ENCODE assay signal across 2 worm cellular contexts in the genomic region with DNA sequence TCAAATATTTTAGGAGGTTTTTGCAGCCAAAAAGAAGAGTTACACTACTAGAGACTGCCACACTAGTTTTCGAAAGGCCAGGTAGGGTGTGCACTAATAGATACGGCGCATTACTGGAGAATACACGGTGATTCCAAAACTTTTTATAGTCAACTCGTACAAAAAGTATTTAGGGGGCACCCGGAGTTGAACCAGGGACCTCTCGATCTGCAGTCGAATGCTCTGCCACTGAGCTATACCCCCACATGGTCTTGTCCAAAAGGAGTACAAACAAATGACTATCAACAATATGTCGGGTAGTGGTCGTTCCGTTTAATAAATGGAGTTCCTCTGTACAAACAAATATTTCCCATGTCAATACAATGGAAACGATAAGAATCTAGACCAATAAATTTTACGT.
TF ChIP-seq lines count a peak whose summit lies in the region.

No protein-coding gene starts in this region.

TF ChIP-seq in whole organism, L4 larva, 104 proteins besides CTCF, POLR2A, EP300 and RAD21 (continued from another document):
- TF ChIP-seq pha-4 (GFP tag; IDR thresholded peaks at IDR 0.05; lab: Robert Waterston, UW) (peak; percentile 68; the same call in 1 of the 2 replicates), pha-4 (tag; optimal IDR thresholded peaks at IDR 0.05; lab: Kevin White, UChicago) (no peak), ZK546.5 (tag; optimal IDR thresholded peaks at IDR 0.05; lab: Kevin White, UChicago) (no peak), arid-1 (GFP tag; conservative IDR thresholded peaks at IDR 0.05; lab: Robert Waterston, UW) (peak; percentile 71; the same call in 1 of the 2 replicates), egl-43 (GFP tag; IDR thresholded peaks at IDR 0.05; lab: Robert Waterston, UW) (peak; percentile 78), F26F4.8 (GFP tag; conservative IDR thresholded peaks at IDR 0.05; lab: Robert Waterston, UW) (no peak), Y48G9A.11 (GFP tag; IDR thresholded peaks at IDR 0.05; lab: Robert Waterston, UW) (0 out of 2 replicates have a peak, but pooled peaks have one; percentile 11), lim-7 (GFP tag; IDR thresholded peaks at IDR 0.05; lab: Robert Waterston, UW) (peak; percentile 82), unc-130 (GFP tag; optimal IDR thresholded peaks at IDR 0.05; lab: Kevin White, UChicago) (no peak), mxl-3 (GFP tag; optimal IDR thresholded peaks at IDR 0.05; lab: Kevin White, UChicago) (no peak), tag-97 (GFP tag; IDR thresholded peaks at IDR 0.05; lab: Robert Waterston, UW) (no peak), ceh-20 (GFP tag; IDR thresholded peaks at IDR 0.05; lab: Robert Waterston, UW) (no peak), nhr-237 (tag; optimal IDR thresholded peaks at IDR 0.05; lab: Kevin White, UChicago) (no peak), ceh-44 (GFP tag; IDR thresholded peaks at IDR 0.05; lab: Robert Waterston, UW) (0 out of 2 replicates have a peak, but pooled peaks have one; percentile 10), dmd-8 (GFP tag; IDR thresholded peaks at IDR 0.05; lab: Robert Waterston, UW) (peak; percentile 72; the same call in 1 of the 2 replicates), nhr-102 (tag; optimal IDR thresholded peaks at IDR 0.05; lab: Kevin White, UChicago) (no peak), mep-1 (tag; optimal IDR thresholded peaks at IDR 0.05; lab: Kevin White, UChicago) (peak; percentile 23), egl-27 (tag; optimal IDR thresholded peaks at IDR 0.05; lab: Kevin White, UChicago) (no peak), dpl-1 (GFP tag; optimal IDR thresholded peaks at IDR 0.05; lab: Kevin White, UChicago) (no peak), nhr-25 (tag; optimal IDR thresholded peaks at IDR 0.05; lab: Kevin White, UChicago; ENCODE audit: borderline replicate concordance, insufficient read depth) (no peak), attf-4 (tag; optimal IDR thresholded peaks at IDR 0.05; lab: Kevin White, UChicago) (no peak), tra-1 (GFP tag; IDR thresholded peaks at IDR 0.05; lab: Robert Waterston, UW) (peak; percentile 66; the same call in 1 of the 2 replicates), F10B5.3 (tag; optimal IDR thresholded peaks at IDR 0.05; lab: Kevin White, UChicago) (no peak), Y75B8A.6 (GFP tag; IDR thresholded peaks at IDR 0.05; lab: Robert Waterston, UW) (no peak), hlh-30 (tag; optimal IDR thresholded peaks at IDR 0.05; lab: Kevin White, UChicago; ENCODE audit: insufficient read depth) (no peak), lin-1 (GFP tag; IDR thresholded peaks at IDR 0.05; lab: Robert Waterston, UW) (peak; percentile 35; the same call in 1 of the 2 replicates), vab-7 (GFP tag; IDR thresholded peaks at IDR 0.05; lab: Robert Waterston, UW) (peak; percentile 61; the same call in 1 of the 2 replicates), madf-5 (GFP tag; IDR thresholded peaks at IDR 0.05; lab: Robert Waterston, UW) (no peak), lin-29 (GFP tag; IDR thresholded peaks at IDR 0.05; lab: Robert Waterston, UW) (no peak), dmd-6 (GFP tag; IDR thresholded peaks at IDR 0.05; lab: Robert Waterston, UW) (peak; percentile 47), lin-15B (tag; optimal IDR thresholded peaks at IDR 0.05; lab: Kevin White, UChicago) (no peak), gei-8 (GFP tag; optimal IDR thresholded peaks at IDR 0.05; lab: Kevin White, UChicago) (peak; percentile 23), snpc-4 (tag; optimal IDR thresholded peaks at IDR 0.05; lab: Kevin White, UChicago) (no peak), madf-9 (GFP tag; conservative IDR thresholded peaks at IDR 0.05; lab: Robert Waterston, UW) (peak; percentile 37; the same call in 1 of the 2 replicates), nhr-111 (GFP tag; optimal IDR thresholded peaks at IDR 0.05; lab: Kevin White, UChicago) (no peak), nhr-77 (tag; optimal IDR thresholded peaks at IDR 0.05; lab: Kevin White, UChicago) (peak; percentile 27), hif-1 (tag; optimal IDR thresholded peaks at IDR 0.05; lab: Kevin White, UChicago) (no peak), hmg-1.1 (GFP tag; IDR thresholded peaks at IDR 0.05; lab: Robert Waterston, UW) (no peak), set-16 (GFP tag; IDR thresholded peaks at IDR 0.05; lab: Robert Waterston, UW) (no peak), sdz-12 (GFP tag; optimal IDR thresholded peaks at IDR 0.05; lab: Kevin White, UChicago) (no peak), unc-62 (GFP tag; optimal IDR thresholded peaks at IDR 0.05 in 1 of 2; lab: Kevin White, UChicago) (no peak), unc-62 (tag; optimal IDR thresholded peaks at IDR 0.05; lab: Kevin White, UChicago) (no peak), daf-19 (GFP tag; conservative IDR thresholded peaks at IDR 0.05; lab: Robert Waterston, UW) (0 out of 2 replicates have a peak, but pooled peaks have one; percentile 45), dve-1 (tag; optimal IDR thresholded peaks at IDR 0.05; lab: Kevin White, UChicago; ENCODE audit: insufficient read depth) (peak; percentile 57), zip-11 (GFP tag; IDR thresholded peaks at IDR 0.05; lab: Robert Waterston, UW) (no peak)

TF ChIP-seq in whole organism, young adult, 124 proteins besides CTCF, POLR2A, EP300 and RAD21 (continued from another document):
- TF ChIP-seq K12H6.12 (tag; optimal IDR thresholded peaks at IDR 0.05; lab: Kevin White, UChicago), result no peak
- no peak for TF ChIP-seq mes-4 (tag; optimal IDR thresholded peaks at IDR 0.05; lab: Kevin White, UChicago)
- TF ChIP-seq snpc-3.4 (tag; optimal IDR thresholded peaks at IDR 0.05; lab: Kevin White, UChicago), result peak; percentile 29
- no peak for TF ChIP-seq egl-18 (GFP tag; IDR thresholded peaks at IDR 0.05; lab: Robert Waterston, UW)
- TF ChIP-seq Y56A3A.18 (GFP tag; IDR thresholded peaks at IDR 0.05; lab: Robert Waterston, UW), result 0 out of 2 replicates have a peak, but pooled peaks have one; percentile 20
- TF ChIP-seq rec-8 (tag; optimal IDR thresholded peaks at IDR 0.05; lab: Kevin White, UChicago), result no peak
- TF ChIP-seq madf-6 (GFP tag; IDR thresholded peaks at IDR 0.05; lab: Robert Waterston, UW), result no peak
- no peak for TF ChIP-seq ztf-28 (GFP tag; IDR thresholded peaks at IDR 0.05; lab: Robert Waterston, UW)
- peak; percentile 76; the same call in 1 of the 2 replicates for TF ChIP-seq egl-44 (GFP tag; IDR thresholded peaks at IDR 0.05; lab: Robert Waterston, UW)
- no peak for TF ChIP-seq F10E7.11 (tag; optimal IDR thresholded peaks at IDR 0.05; lab: Kevin White, UChicago)
- TF ChIP-seq ceh-40 (GFP tag; IDR thresholded peaks at IDR 0.05; lab: Robert Waterston, UW), result 0 out of 2 replicates have a peak, but pooled peaks have one; percentile 51
- peak; percentile 13 for TF ChIP-seq snpc-1.3 (tag; optimal IDR thresholded peaks at IDR 0.05; lab: Kevin White, UChicago; ENCODE audit: insufficient read depth)
- TF ChIP-seq bed-2 (GFP tag; IDR thresholded peaks at IDR 0.05; lab: Robert Waterston, UW), result no peak
- no peak for TF ChIP-seq lir-1 (GFP tag; conservative IDR thresholded peaks at IDR 0.05; lab: Robert Waterston, UW)
- TF ChIP-seq mel-28 (tag; optimal IDR thresholded peaks at IDR 0.05; lab: Kevin White, UChicago; ENCODE audit: borderline replicate concordance), result no peak
- no peak for TF ChIP-seq B0035.1 (tag; optimal IDR thresholded peaks at IDR 0.05; lab: Kevin White, UChicago)
- TF ChIP-seq efl-1 (GFP tag; optimal IDR thresholded peaks at IDR 0.05; lab: Kevin White, UChicago), result no peak
- TF ChIP-seq hsf-1 (GFP tag; IDR thresholded peaks at IDR 0.05; lab: Robert Waterston, UW), result 0 out of 2 replicates have a peak, but pooled peaks have one; percentile 10
- TF ChIP-seq mcd-1 (GFP tag; IDR thresholded peaks at IDR 0.05; lab: Robert Waterston, UW), result no peak
- TF ChIP-seq madf-3 (GFP tag; IDR thresholded peaks at IDR 0.05; lab: Robert Waterston, UW), result 0 out of 2 replicates have a peak, but pooled peaks have one; percentile 17
- no peak for TF ChIP-seq bed-1 (GFP tag; IDR thresholded peaks at IDR 0.05; lab: Robert Waterston, UW)
- no peak for TF ChIP-seq fkh-3 (tag; optimal IDR thresholded peaks at IDR 0.05; lab: Kevin White, UChicago)
- TF ChIP-seq lin-54 (GFP tag; optimal IDR thresholded peaks at IDR 0.05; lab: Kevin White, UChicago), result peak; percentile 1
- TF ChIP-seq B0019.2 (GFP tag; conservative IDR thresholded peaks at IDR 0.05; lab: Robert Waterston, UW), result no peak
- no peak for TF ChIP-seq F39B2.1 (GFP tag; IDR thresholded peaks at IDR 0.05; lab: Robert Waterston, UW)
- no peak for TF ChIP-seq F52B5.7 (tag; optimal IDR thresholded peaks at IDR 0.05; lab: Kevin White, UChicago)
- peak; percentile 36 for TF ChIP-seq nhr-80 (tag; optimal IDR thresholded peaks at IDR 0.05; lab: Kevin White, UChicago)
- peak; percentile 42 for TF ChIP-seq ZK185.1 (tag; optimal IDR thresholded peaks at IDR 0.05; lab: Kevin White, UChicago; ENCODE audit: poor library complexity, severe bottlenecking)
- TF ChIP-seq F23B12.7 (tag; optimal IDR thresholded peaks at IDR 0.05; lab: Kevin White, UChicago; ENCODE audit: insufficient read depth), result no peak
- peak; percentile 22 for TF ChIP-seq nhr-90 (tag; optimal IDR thresholded peaks at IDR 0.05; lab: Kevin White, UChicago)
- TF ChIP-seq lin-26 (GFP tag; IDR thresholded peaks at IDR 0.05; lab: Robert Waterston, UW), result peak; percentile 84
- TF ChIP-seq atf-7 (tag; optimal IDR thresholded peaks at IDR 0.05; lab: Kevin White, UChicago), result no peak
- no peak for TF ChIP-seq ceh-91 (GFP tag; IDR thresholded peaks at IDR 0.05; lab: Robert Waterston, UW)
- TF ChIP-seq xnd-1 (tag; optimal IDR thresholded peaks at IDR 0.05; lab: Kevin White, UChicago), result no peak
- no peak for TF ChIP-seq ceh-27 (GFP tag; optimal IDR thresholded peaks at IDR 0.05; lab: Kevin White, UChicago)
TF ChIP-seq in whole organism, young adult: peak in this region for 26.
